Fruit fly (Drosophila melanogaster): ENCODE measurements around the gene CG14982.

CG14982 gene

DNA sequence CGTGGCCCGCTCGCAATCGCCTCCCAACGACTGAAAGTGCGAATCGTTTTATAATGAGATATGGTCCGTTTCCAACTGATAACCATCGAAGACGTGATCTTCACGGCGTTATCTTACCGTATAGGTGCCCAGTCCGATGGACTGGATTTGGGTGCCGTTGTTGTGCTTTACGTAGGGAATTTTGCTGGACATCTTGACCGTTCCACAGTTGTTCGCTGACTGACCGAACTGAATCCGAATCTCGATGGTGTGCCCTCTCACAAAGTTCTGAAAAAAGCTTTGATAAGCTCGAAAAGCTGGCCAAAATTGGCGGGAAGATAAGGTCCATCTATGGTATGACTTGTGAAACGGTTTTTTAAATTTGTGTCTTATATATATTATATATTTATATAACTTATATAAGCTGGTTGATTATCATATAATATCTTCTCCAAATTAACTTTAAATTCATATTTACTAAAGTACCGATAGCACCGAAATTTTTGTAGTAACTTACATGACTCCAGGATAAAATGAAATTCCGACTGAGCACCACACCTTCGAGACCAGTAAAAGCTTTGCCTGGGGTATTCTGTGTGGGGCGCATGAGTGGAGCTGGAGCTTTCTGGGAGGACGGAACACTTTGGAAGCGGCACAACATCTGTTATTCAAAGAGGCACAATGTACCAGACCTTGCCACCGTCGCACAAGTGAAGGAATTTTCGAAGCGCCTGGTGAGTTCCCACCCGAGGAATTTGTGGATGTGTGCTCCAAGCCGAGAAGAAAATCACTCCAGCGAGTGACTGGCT lies at the start of gene CG14982, which contains the start of gene CG10863:
TSS of gene CG14982 (plus strand) at position 470 of the 788 bp plus-strand sequence.
TSS of gene CG10863 (minus strand) at position 225 of the 788 bp plus-strand sequence.
- TF ChIP-seq ovo (GFP tag; optimal IDR thresholded peaks at IDR 0.05): no peak
- no peak for TF ChIP-seq Clk (GFP tag; optimal IDR thresholded peaks at IDR 0.05)
- no peak for TF ChIP-seq tj (GFP tag; optimal IDR thresholded peaks at IDR 0.05)
- TF ChIP-seq toe (GFP tag; optimal IDR thresholded peaks at IDR 0.05): no peak
- no peak for TF ChIP-seq CG7045 (GFP tag; optimal IDR thresholded peaks at IDR 0.05)
- TF ChIP-seq cnc (optimal IDR thresholded peaks at IDR 0.05): no peak
- TF ChIP-seq CG5204 (GFP tag; optimal IDR thresholded peaks at IDR 0.05): no peak
- TF ChIP-seq CG12768 (GFP tag; optimal IDR thresholded peaks at IDR 0.05): peak; percentile 54
- TF ChIP-seq CG33017 (tag; optimal IDR thresholded peaks at IDR 0.05): peak; percentile 55
- TF ChIP-seq cic (GFP tag; optimal IDR thresholded peaks at IDR 0.05): peak; percentile 87
- TF ChIP-seq CG11617 (GFP tag; optimal IDR thresholded peaks at IDR 0.05): peak; percentile 15
- peak; percentile 25 for TF ChIP-seq CG1620 (GFP tag; optimal IDR thresholded peaks at IDR 0.05)
- TF ChIP-seq Mnt (GFP tag; optimal IDR thresholded peaks at IDR 0.05): peak; percentile 87
- TF ChIP-seq CG7101 (tag; optimal IDR thresholded peaks at IDR 0.05): peak; percentile 50
- TF ChIP-seq Hr96 (GFP tag; optimal IDR thresholded peaks at IDR 0.05): peak; percentile 49
- peak; percentile 28 for TF ChIP-seq bab1 (GFP tag; optimal IDR thresholded peaks at IDR 0.05)
- peak; percentile 34 for TF ChIP-seq CG14711 (tag; optimal IDR thresholded peaks at IDR 0.05)
- TF ChIP-seq Crg-1 (GFP tag; optimal IDR thresholded peaks at IDR 0.05): peak; percentile 7
- no peak for TF ChIP-seq kay (GFP tag; ENCODE audit: borderline replicate concordance)
- peak; percentile 10 for TF ChIP-seq pad (GFP tag; optimal IDR thresholded peaks at IDR 0.05)

- TF ChIP-seq CG5204 (GFP tag; optimal IDR thresholded peaks at IDR 0.05) (no peak), tj (GFP tag; optimal IDR thresholded peaks at IDR 0.05) (no peak), CG7045 (GFP tag; optimal IDR thresholded peaks at IDR 0.05) (no peak), Crg-1 (GFP tag; optimal IDR thresholded peaks at IDR 0.05) (no peak), cnc (optimal IDR thresholded peaks at IDR 0.05) (no peak), CG14711 (tag; optimal IDR thresholded peaks at IDR 0.05) (no peak), cic (GFP tag; optimal IDR thresholded peaks at IDR 0.05) (no peak), pad (GFP tag; optimal IDR thresholded peaks at IDR 0.05) (no peak), ovo (GFP tag; optimal IDR thresholded peaks at IDR 0.05) (no peak), kay (GFP tag; ENCODE audit: borderline replicate concordance) (no peak), bab1 (GFP tag; optimal IDR thresholded peaks at IDR 0.05) (no peak), CG12768 (GFP tag; optimal IDR thresholded peaks at IDR 0.05) (no peak), CG1620 (GFP tag; optimal IDR thresholded peaks at IDR 0.05) (no peak), toe (GFP tag; optimal IDR thresholded peaks at IDR 0.05) (no peak), CG33017 (tag; optimal IDR thresholded peaks at IDR 0.05) (no peak), Mnt (GFP tag; optimal IDR thresholded peaks at IDR 0.05) (no peak), CG7101 (tag; optimal IDR thresholded peaks at IDR 0.05) (no peak), Hr96 (GFP tag; optimal IDR thresholded peaks at IDR 0.05) (no peak), Clk (GFP tag; optimal IDR thresholded peaks at IDR 0.05) (no peak), CG11617 (GFP tag; optimal IDR thresholded peaks at IDR 0.05) (no peak)
Observed at dm6 chr3L:3894413-3894812, 48.1 kb upstream of the CG14982 start.

DNA sequence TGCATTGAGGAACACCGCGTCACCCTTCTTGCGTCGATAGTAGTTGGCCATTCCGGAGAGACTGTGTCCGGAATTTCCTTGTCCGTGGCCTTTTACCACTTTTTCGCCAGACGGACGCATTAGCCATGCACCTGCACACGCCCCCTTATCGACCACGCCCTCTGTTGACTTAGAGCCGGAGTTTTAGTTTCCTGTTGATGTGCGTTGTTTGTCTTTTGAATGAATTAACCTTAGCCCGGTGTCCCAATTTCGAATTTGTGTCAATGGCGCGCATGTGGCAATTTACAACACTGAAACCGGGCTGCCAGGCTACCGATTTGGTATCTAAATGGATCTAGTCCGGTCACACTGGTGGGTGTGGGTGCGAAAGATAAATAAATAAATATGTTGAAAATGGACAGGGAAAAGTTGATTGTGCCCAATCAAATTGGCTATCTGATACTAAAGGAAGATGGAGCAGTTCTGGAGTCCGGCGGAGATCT lies 45.9 kb upstream of the CG14982 start, which contains the start of the genes Gr63a and Lamtor4:
TSS of gene Gr63a (minus strand) at position 51 of the 482 bp plus-strand sequence.
TSS of gene Lamtor4 (plus strand) at position 348 of the 482 bp plus-strand sequence.
- TF ChIP-seq CG33017 (tag; optimal IDR thresholded peaks at IDR 0.05) (no peak), CG12768 (GFP tag; optimal IDR thresholded peaks at IDR 0.05) (peak; percentile 37), CG11617 (GFP tag; optimal IDR thresholded peaks at IDR 0.05) (peak; percentile 3), kay (GFP tag; ENCODE audit: borderline replicate concordance) (no peak), pad (GFP tag; optimal IDR thresholded peaks at IDR 0.05) (peak; percentile 33), Mnt (GFP tag; optimal IDR thresholded peaks at IDR 0.05) (peak; percentile 39), toe (GFP tag; optimal IDR thresholded peaks at IDR 0.05) (no peak), cnc (optimal IDR thresholded peaks at IDR 0.05) (no peak), CG14711 (tag; optimal IDR thresholded peaks at IDR 0.05) (peak; percentile 47), tj (GFP tag; optimal IDR thresholded peaks at IDR 0.05) (no peak), ovo (GFP tag; optimal IDR thresholded peaks at IDR 0.05) (no peak), Crg-1 (GFP tag; optimal IDR thresholded peaks at IDR 0.05) (peak; percentile 73), cic (GFP tag; optimal IDR thresholded peaks at IDR 0.05) (peak; percentile 37), Hr96 (GFP tag; optimal IDR thresholded peaks at IDR 0.05) (no peak), bab1 (GFP tag; optimal IDR thresholded peaks at IDR 0.05) (peak; percentile 19), Clk (GFP tag; optimal IDR thresholded peaks at IDR 0.05) (no peak), CG5204 (GFP tag; optimal IDR thresholded peaks at IDR 0.05) (no peak), CG1620 (GFP tag; optimal IDR thresholded peaks at IDR 0.05) (peak; percentile 37), CG7045 (GFP tag; optimal IDR thresholded peaks at IDR 0.05) (peak; percentile 6), CG7101 (tag; optimal IDR thresholded peaks at IDR 0.05) (peak; percentile 24)

DNA sequence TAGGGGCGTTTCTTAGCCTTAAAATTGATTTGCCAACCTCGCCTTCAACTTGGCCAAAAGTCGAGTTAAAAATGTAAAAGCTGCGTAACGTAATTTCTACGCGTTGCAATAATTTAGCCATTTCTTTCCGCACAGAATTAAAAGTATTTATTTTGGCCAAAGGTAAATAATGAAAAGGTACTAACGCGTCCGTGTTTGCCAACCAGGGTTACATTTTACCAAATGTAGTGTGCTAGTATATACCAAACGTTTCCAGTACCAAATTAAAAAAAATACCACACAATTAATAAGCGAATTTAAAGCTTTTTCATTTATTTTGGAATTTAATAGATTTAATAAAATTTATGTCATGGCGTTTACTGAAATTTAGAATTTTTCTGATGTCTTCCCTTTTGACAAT lies 43.5 kb upstream of the CG14982 start, which contains the start of gene Ccz1:
TSS of gene Ccz1 (minus strand) at position 179 of the 400 bp plus-strand sequence.
- TF ChIP-seq CG12768 (GFP tag; optimal IDR thresholded peaks at IDR 0.05) (peak; percentile 44), CG5204 (GFP tag; optimal IDR thresholded peaks at IDR 0.05) (peak; percentile 58), CG1620 (GFP tag; optimal IDR thresholded peaks at IDR 0.05) (peak; percentile 82), ovo (GFP tag; optimal IDR thresholded peaks at IDR 0.05) (peak; percentile 84), CG7101 (tag; optimal IDR thresholded peaks at IDR 0.05) (peak; percentile 73), tj (GFP tag; optimal IDR thresholded peaks at IDR 0.05) (peak; percentile 28), CG11617 (GFP tag; optimal IDR thresholded peaks at IDR 0.05) (peak; percentile 61), Mnt (GFP tag; optimal IDR thresholded peaks at IDR 0.05) (peak; percentile 44), CG33017 (tag; optimal IDR thresholded peaks at IDR 0.05) (peak; percentile 47), Clk (GFP tag; optimal IDR thresholded peaks at IDR 0.05) (no peak), Hr96 (GFP tag; optimal IDR thresholded peaks at IDR 0.05) (peak; percentile 4), pad (GFP tag; optimal IDR thresholded peaks at IDR 0.05) (peak; percentile 47), cic (GFP tag; optimal IDR thresholded peaks at IDR 0.05) (peak; percentile 48), CG14711 (tag; optimal IDR thresholded peaks at IDR 0.05) (peak; percentile 11), kay (GFP tag; ENCODE audit: borderline replicate concordance) (peak; percentile 84), toe (GFP tag; optimal IDR thresholded peaks at IDR 0.05) (peak; percentile 49), CG7045 (GFP tag; optimal IDR thresholded peaks at IDR 0.05) (peak; percentile 58), cnc (optimal IDR thresholded peaks at IDR 0.05) (no peak), Crg-1 (GFP tag; optimal IDR thresholded peaks at IDR 0.05) (peak; percentile 91), bab1 (GFP tag; optimal IDR thresholded peaks at IDR 0.05) (peak; percentile 9)
